Worm (Caenorhabditis elegans) whole organism, L3 larva: ENCODE measurements around the gene hars-1.

Experiments used
- R02D3.7 ChIP-seq: fragments of 150-350 bp; optimal IDR thresholded peaks from 2 replicates; lab custom pipeline; 2014; ENCODE audit warnings: missing biosample characterization, missing genetic modification characterization
- ama-1 ChIP-seq: fragments of 150-350 bp; optimal IDR thresholded peaks from 2 replicates; lab custom pipeline; 2018
- ceh-16 ChIP-seq: sonication (generic microtip); optimal IDR thresholded peaks from 2 replicates; lab custom pipeline; 2017; ENCODE audit warnings: missing biosample characterization, missing genetic modification characterization
- ceh-28 ChIP-seq: fragments of 150-350 bp; optimal IDR thresholded peaks from 2 replicates; lab custom pipeline; 2014; ENCODE audit warnings: missing biosample characterization, missing genetic modification reagents, missing genetic modification characterization
- ceh-82 ChIP-seq: fragments of 150-350 bp; optimal IDR thresholded peaks from 2 replicates; lab custom pipeline; 2014; ENCODE audit warnings: missing biosample characterization, missing genetic modification characterization
- ceh-9 ChIP-seq: sonication (generic microtip); optimal IDR thresholded peaks from 2 replicates; lab custom pipeline; 2018; ENCODE audit warnings: missing biosample characterization, missing genetic modification characterization
- daf-12 ChIP-seq: fragments of 150-350 bp; optimal IDR thresholded peaks from 2 replicates; lab custom pipeline; 2014; ENCODE audit warnings: missing biosample characterization, missing genetic modification reagents, missing genetic modification characterization
- egl-27 ChIP-seq: sonication (generic microtip); optimal IDR thresholded peaks from 4 replicates; lab custom pipeline; 2017; ENCODE audit warnings: missing biosample characterization, missing genetic modification reagents, missing genetic modification characterization
- elt-1 ChIP-seq: fragments of 150-350 bp; optimal IDR thresholded peaks from 2 replicates; lab custom pipeline; 2014; ENCODE audit warnings: missing biosample characterization, missing genetic modification characterization
- elt-2 ChIP-seq: sonication (generic microtip); optimal IDR thresholded peaks from 2 replicates; lab custom pipeline; 2016; ENCODE audit warnings: missing genetic modification reagents, mild to moderate bottlenecking, missing genetic modification characterization, missing compliant biosample characterization
- elt-3 ChIP-seq, 3 experiments: fragments of 150-350 bp in 1 of 3; sonication (generic microtip) in 2 of 3; optimal IDR thresholded peaks; 2 replicates in 2 of 3; 4 replicates in 1 of 3; lab custom pipeline; 2014 to 2017; ENCODE audit warnings: missing biosample characterization in 3 of 3, missing genetic modification characterization in 3 of 3
- eor-1 ChIP-seq, 2 experiments: fragments of 150-350 bp; optimal IDR thresholded peaks; 2 replicates each; lab custom pipeline; 2014 to 2018; ENCODE audit warnings: missing biosample characterization in 2 of 2, missing genetic modification characterization in 2 of 2
- fkh-10 ChIP-seq: sonication (generic microtip); optimal IDR thresholded peaks from 2 replicates; lab custom pipeline; 2017; ENCODE audit warnings: missing biosample characterization, missing genetic modification reagents, missing genetic modification characterization
- fkh-2 ChIP-seq: fragments of 150-350 bp; optimal IDR thresholded peaks from 2 replicates; lab custom pipeline; 2014; ENCODE audit warnings: missing biosample characterization, missing genetic modification reagents, missing genetic modification characterization
- hmg-11 ChIP-seq: sonication (generic microtip); optimal IDR thresholded peaks from 2 replicates; lab custom pipeline; 2016; ENCODE audit warnings: missing genetic modification characterization, missing compliant biosample characterization
- lin-15B ChIP-seq: fragments of 150-350 bp; optimal IDR thresholded peaks from 2 replicates; lab custom pipeline; 2014; ENCODE audit warnings: missing biosample characterization, missing genetic modification characterization
- lin-39 ChIP-seq: fragments of 150-350 bp; optimal IDR thresholded peaks from 2 replicates; lab custom pipeline; 2018; ENCODE audit warnings: missing biosample characterization, missing genetic modification reagents, missing genetic modification characterization
- lsy-12 ChIP-seq: sonication (generic microtip); optimal IDR thresholded peaks from 2 replicates; lab custom pipeline; 2016; ENCODE audit warnings: mild to moderate bottlenecking, missing genetic modification characterization, missing compliant biosample characterization
- mdl-1 ChIP-seq: fragments of 150-350 bp; optimal IDR thresholded peaks from 2 replicates; lab custom pipeline; 2014; ENCODE audit warnings: missing biosample characterization, missing genetic modification characterization
- mml-1 ChIP-seq: fragments of 150-350 bp; sonication (generic microtip); optimal IDR thresholded peaks from 3 replicates; lab custom pipeline; 2014; ENCODE audit warnings: missing biosample characterization, missing genetic modification characterization
- nfya-1 ChIP-seq: sonication (generic microtip); optimal IDR thresholded peaks from 2 replicates; lab custom pipeline; 2017; ENCODE audit warnings: missing genetic modification characterization, mild to moderate bottlenecking, missing compliant biosample characterization, antibody characterized with exemption, moderate library complexity; ENCODE audit not compliant: insufficient read depth
- nhr-11 ChIP-seq: fragments of 150-350 bp; optimal IDR thresholded peaks from 2 replicates; lab custom pipeline; 2014; ENCODE audit warnings: missing biosample characterization, missing genetic modification characterization
- nhr-12 ChIP-seq: fragments of 150-350 bp; optimal IDR thresholded peaks from 2 replicates; lab custom pipeline; 2014; ENCODE audit warnings: missing biosample characterization, missing genetic modification characterization
- nhr-23 ChIP-seq: fragments of 150-350 bp; optimal IDR thresholded peaks from 2 replicates; lab custom pipeline; 2014; ENCODE audit warnings: missing biosample characterization, missing genetic modification reagents, missing genetic modification characterization
- nhr-25 ChIP-seq: sonication (generic microtip); optimal IDR thresholded peaks from 2 replicates; lab custom pipeline; 2017; ENCODE audit warnings: missing biosample characterization, missing genetic modification characterization
- nhr-28 ChIP-seq: fragments of 150-350 bp; optimal IDR thresholded peaks from 2 replicates; lab custom pipeline; 2014; ENCODE audit warnings: missing biosample characterization, missing genetic modification characterization
- nhr-67 ChIP-seq: fragments of 150-350 bp; optimal IDR thresholded peaks from 2 replicates; lab custom pipeline; 2014; ENCODE audit warnings: missing biosample characterization, missing genetic modification characterization
- nhr-76 ChIP-seq: fragments of 150-350 bp; sonication (generic microtip); optimal IDR thresholded peaks from 5 replicates; lab custom pipeline; 2014; ENCODE audit warnings: missing biosample characterization, missing genetic modification characterization
- sea-2 ChIP-seq: fragments of 150-350 bp; sonication (generic microtip); optimal IDR thresholded peaks from 4 replicates; lab custom pipeline; 2014; ENCODE audit warnings: missing biosample characterization, missing genetic modification reagents, missing genetic modification characterization
- skn-1 ChIP-seq: fragments of 150-350 bp; optimal IDR thresholded peaks from 2 replicates; lab custom pipeline; 2014; ENCODE audit warnings: missing biosample characterization, missing genetic modification characterization
- snpc-4 ChIP-seq: fragments of 150-350 bp; optimal IDR thresholded peaks from 2 replicates; lab custom pipeline; 2014; ENCODE audit warnings: missing biosample characterization, missing genetic modification characterization
- tbx-2 ChIP-seq: sonication (generic microtip); optimal IDR thresholded peaks from 2 replicates; lab custom pipeline; 2016; ENCODE audit warnings: mild to moderate bottlenecking, missing genetic modification characterization, missing compliant biosample characterization
- unc-39 ChIP-seq: sonication (generic microtip); optimal IDR thresholded peaks from 4 replicates; lab custom pipeline; 2017; ENCODE audit warnings: missing biosample characterization, missing genetic modification characterization
- unc-62 ChIP-seq: fragments of 150-350 bp; sonication (generic microtip); optimal IDR thresholded peaks from 4 replicates; lab custom pipeline; 2014; ENCODE audit warnings: missing biosample characterization, missing genetic modification reagents, missing genetic modification characterization
- zag-1 ChIP-seq: fragments of 150-350 bp; optimal IDR thresholded peaks from 2 replicates; lab custom pipeline; 2014; ENCODE audit warnings: missing biosample characterization, missing genetic modification characterization
- ztf-11 ChIP-seq: fragments of 150-350 bp; optimal IDR thresholded peaks from 2 replicates; lab custom pipeline; 2014; ENCODE audit warnings: missing biosample characterization, missing genetic modification characterization
- ztf-4 ChIP-seq: fragments of 150-350 bp; optimal IDR thresholded peaks from 2 replicates; lab custom pipeline; 2014; ENCODE audit warnings: missing biosample characterization, missing genetic modification characterization

Gene hars-1

DNA sequence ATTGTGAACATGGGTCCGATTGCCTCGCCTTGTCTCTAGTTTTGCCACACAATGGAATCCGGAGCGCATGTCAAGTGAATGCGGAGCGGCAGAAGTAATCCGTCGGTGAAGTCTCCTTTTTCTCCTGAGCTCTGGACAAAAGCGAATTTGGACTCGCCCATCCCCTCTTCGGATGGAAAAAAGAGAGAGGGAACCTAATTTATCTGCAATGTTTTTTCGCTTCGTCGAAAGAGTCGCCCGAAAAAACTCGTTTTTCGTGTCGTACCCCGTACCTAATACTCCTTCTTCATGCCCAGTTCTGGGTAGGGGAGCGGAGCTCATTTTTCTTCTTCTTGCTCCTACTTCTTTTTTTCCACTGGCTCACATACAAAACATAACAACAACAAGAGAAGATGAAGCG, 11.4 kb downstream of the hars-1 start:
- TF ChIP-seq mml-1 (tag; lab: Kevin White, UChicago) (no peak), nhr-23 (tag; lab: Kevin White, UChicago) (no peak), egl-27 (tag; lab: Kevin White, UChicago) (no peak), R02D3.7 (tag; lab: Kevin White, UChicago) (no peak), nhr-25 (tag; lab: Kevin White, UChicago) (no peak), lsy-12 (tag; lab: Kevin White, UChicago) (no peak), ama-1 (no peak), zag-1 (tag; lab: Kevin White, UChicago) (no peak), elt-2 (tag; lab: Kevin White, UChicago) (no peak), hmg-11 (no peak), elt-3 (tag; optimal IDR thresholded peaks at IDR 0.05; lab: Kevin White, UChicago) (no peak), nhr-12 (no peak), nhr-76 (no peak), unc-62 (GFP tag; lab: Kevin White, UChicago) (no peak), unc-39 (tag; lab: Kevin White, UChicago) (no peak), nfya-1 (tag; lab: Kevin White, UChicago) (no peak), eor-1 (tag; optimal IDR thresholded peaks at IDR 0.05; lab: Kevin White, UChicago) (no peak)

DNA sequence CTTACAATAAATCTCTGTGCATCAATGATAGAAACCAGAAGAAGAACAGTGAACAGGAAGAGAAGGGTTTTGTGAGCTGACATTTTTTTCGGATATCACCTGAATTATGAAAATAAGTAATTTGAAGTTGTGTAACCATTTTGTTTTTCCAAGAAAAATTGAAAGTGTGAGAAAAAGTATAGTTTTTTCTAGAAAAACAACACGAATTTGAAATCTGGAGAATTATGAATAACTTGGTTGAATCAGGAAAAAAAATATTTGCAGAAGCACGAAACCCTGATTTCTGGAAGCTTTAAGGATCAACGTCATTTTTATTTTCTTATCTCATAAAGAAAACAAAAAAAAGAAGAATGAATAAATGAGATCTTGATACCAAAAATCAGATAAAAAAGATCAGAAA, 15.8 kb downstream of the hars-1 start, which contains the start of gene F13E9.12:
F13E9.12 (minus strand) TSS at position 101 of the 400 bp plus-strand sequence.
- TF ChIP-seq elt-1 (tag; lab: Kevin White, UChicago) (peak; percentile 35), lin-39 (no peak)

DNA sequence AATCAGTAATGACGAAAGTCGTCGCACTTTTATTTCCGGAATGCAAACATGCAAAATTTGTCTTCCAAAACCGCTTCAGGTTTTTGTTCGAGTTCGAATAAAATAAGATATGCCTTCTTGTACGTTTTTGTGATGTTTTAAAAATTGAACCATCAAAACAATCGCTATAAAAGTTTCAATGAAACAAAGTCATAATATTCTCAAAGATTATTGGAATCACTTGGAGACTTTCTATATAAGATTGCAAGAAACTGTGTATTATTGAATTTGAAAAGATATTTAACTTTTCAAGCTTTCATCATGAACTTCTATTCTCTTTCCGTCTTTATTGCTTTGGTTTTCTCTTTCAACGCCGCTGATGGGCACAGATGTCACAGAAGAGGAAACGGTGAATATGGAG, 18.1 kb downstream of the hars-1 start, which contains the start of gene fipr-14:
fipr-14 (plus strand) TSS at position 301 of the 400 bp plus-strand sequence.
- TF ChIP-seq nhr-25 (tag; lab: Kevin White, UChicago) (no peak), ceh-16 (tag; lab: Kevin White, UChicago) (no peak), unc-39 (tag; lab: Kevin White, UChicago) (no peak), lin-39 (no peak), fkh-2 (tag; lab: Kevin White, UChicago) (no peak), skn-1 (no peak), lin-15B (no peak), mdl-1 (no peak), ceh-9 (no peak)

DNA sequence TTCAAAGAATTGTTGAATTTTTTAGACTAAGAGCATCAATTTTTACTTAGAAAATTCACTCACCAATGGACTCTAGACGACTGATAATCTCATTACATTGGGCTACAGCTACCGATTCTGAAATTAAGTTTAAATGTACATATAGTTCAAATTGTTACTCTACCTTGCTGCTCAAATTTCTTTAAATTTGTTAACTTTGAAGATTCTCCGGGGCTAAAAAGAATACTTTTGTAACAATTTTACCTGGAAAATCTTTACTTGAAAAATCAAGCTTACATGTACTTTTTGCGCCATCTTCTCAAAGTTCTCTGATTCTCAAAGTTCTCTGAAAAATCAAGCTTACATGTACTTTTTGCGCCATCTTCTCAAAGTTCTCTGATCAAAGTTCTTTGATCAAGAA, 20.8 kb downstream of the hars-1 start, which contains the start of gene sdz-13:
sdz-13 (minus strand) TSS at position 101 of the 400 bp plus-strand sequence.
- TF ChIP-seq lsy-12 (tag; lab: Kevin White, UChicago) = no peak
- no peak for TF ChIP-seq ceh-82
- TF ChIP-seq nhr-28 (tag; lab: Kevin White, UChicago) = no peak
- no peak for TF ChIP-seq R02D3.7 (tag; lab: Kevin White, UChicago)
- TF ChIP-seq sea-2 (GFP tag; lab: Kevin White, UChicago) = no peak
- TF ChIP-seq snpc-4 (tag; lab: Kevin White, UChicago) = no peak
- TF ChIP-seq ama-1 = no peak
- no peak for TF ChIP-seq nhr-11 (tag; lab: Kevin White, UChicago)
- no peak for TF ChIP-seq daf-12
- TF ChIP-seq lin-39 = no peak
- TF ChIP-seq lin-15B = no peak
- no peak for TF ChIP-seq ceh-28
- TF ChIP-seq tbx-2 (tag; lab: Kevin White, UChicago) = no peak
- no peak for TF ChIP-seq nhr-67 (tag; lab: Kevin White, UChicago)

DNA sequence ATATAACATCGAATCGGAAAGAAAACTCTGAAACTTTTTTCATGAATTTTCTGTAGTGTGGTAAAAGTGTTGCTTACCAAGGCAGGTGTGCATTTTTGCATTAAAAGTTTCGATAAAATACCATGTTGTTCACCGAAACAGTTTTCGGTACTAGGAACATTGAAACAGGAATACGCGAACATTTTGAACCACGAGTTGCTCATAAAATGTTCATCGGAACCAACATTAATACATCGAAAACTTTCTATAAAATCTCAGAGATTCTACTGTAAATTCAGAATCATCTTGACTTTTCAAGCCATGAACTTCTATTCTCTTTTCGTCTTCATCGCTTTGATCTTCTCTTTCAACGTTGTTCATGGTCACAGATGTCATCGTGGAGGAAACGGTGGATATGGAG, 21.5 kb downstream of the hars-1 start, which contains the start of gene fipr-15:
fipr-15 (plus strand) TSS at position 301 of the 400 bp plus-strand sequence.
- TF ChIP-seq ceh-28 = no peak
- TF ChIP-seq fkh-10 (GFP tag; lab: Kevin White, UChicago) = no peak
- no peak for TF ChIP-seq elt-2 (tag; lab: Kevin White, UChicago)
- TF ChIP-seq nhr-11 (tag; lab: Kevin White, UChicago) = no peak
- TF ChIP-seq R02D3.7 (tag; lab: Kevin White, UChicago) = no peak
- TF ChIP-seq ceh-82 = no peak
- no peak for TF ChIP-seq ztf-11
- TF ChIP-seq ztf-4 = no peak
- TF ChIP-seq eor-1 (tag; optimal IDR thresholded peaks at IDR 0.05; lab: Kevin White, UChicago) = no peak
- no peak for TF ChIP-seq lsy-12 (tag; lab: Kevin White, UChicago)
- TF ChIP-seq zag-1 (tag; lab: Kevin White, UChicago) = no peak
